Worm (Caenorhabditis elegans): ENCODE results near the gene F45F2.10.

DNA sequence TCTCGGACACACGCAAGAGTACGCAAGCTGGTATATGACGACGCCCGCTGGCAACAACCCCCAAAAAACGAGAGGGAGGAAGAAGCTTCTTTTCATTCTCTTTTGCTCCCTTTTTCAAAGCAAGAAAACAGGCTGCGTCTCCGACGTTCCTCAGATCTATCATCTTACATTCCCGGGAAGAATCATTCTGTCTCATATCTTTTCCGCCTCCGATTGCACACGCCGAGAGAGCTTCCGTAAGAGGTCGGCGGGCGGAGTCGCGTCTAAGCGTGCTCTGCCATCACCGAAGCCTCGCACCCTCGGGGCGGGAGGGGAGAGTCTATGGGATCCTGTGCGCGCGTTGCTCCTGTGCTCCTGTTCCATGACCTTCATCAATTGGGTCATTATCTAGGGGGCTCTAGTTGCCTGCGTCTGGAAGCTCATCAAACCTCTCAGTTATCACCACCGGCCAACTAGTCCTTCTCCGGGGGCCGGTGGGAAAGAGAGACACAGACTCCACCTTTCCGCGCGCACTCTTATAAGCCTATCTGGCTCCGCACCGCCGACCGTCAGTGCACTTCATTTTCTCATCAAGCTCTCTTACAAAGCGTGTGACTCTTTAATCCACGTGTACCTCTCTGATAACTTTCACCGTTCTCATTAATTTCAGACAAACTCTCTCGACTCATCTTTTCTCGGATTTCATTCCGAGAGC is 27.0 kb upstream of the F45F2.10 start, which contains the start of the genes slc-17.8 and asns-1:
- TF ChIP-seq nhr-12 (tag; optimal IDR thresholded peaks at IDR 0.05): no peak
- TF ChIP-seq nhr-11 (tag; optimal IDR thresholded peaks at IDR 0.05): no peak
- TF ChIP-seq pqm-1 (tag; optimal IDR thresholded peaks at IDR 0.05): no peak
- no peak for TF ChIP-seq ama-1 (optimal IDR thresholded peaks at IDR 0.05)
- TF ChIP-seq unc-62 (GFP tag; optimal IDR thresholded peaks at IDR 0.05): no peak
- no peak for TF ChIP-seq egl-13 (tag; optimal IDR thresholded peaks at IDR 0.05)
- no peak for TF ChIP-seq ceh-82 (tag; optimal IDR thresholded peaks at IDR 0.05)
- TF ChIP-seq ztf-4 (tag; optimal IDR thresholded peaks at IDR 0.05): no peak
- no peak for TF ChIP-seq C34B4.2 (tag; optimal IDR thresholded peaks at IDR 0.05)
- TF ChIP-seq nhr-28 (tag; optimal IDR thresholded peaks at IDR 0.05): no peak
- TF ChIP-seq mab-9 (GFP tag; IDR thresholded peaks at IDR 0.05): no peak
- TF ChIP-seq unc-130 (tag; optimal IDR thresholded peaks at IDR 0.05): no peak
- no peak for TF ChIP-seq C04F5.9 (tag; optimal IDR thresholded peaks at IDR 0.05)
- TF ChIP-seq egl-27 (tag; optimal IDR thresholded peaks at IDR 0.05): no peak

Data from whole organism, L1 larva.